Fruit fly (Drosophila melanogaster): ENCODE data around the gene Ir94e.

Gene Ir94e

dm6 chr3R:23374290-23374689 lies 31.0 kb upstream of the Ir94e start (continued):
- TF ChIP-seq gsb-n (tag; optimal IDR thresholded peaks at IDR 0.05), result no peak
- no peak for TF ChIP-seq gcm (GFP tag; optimal IDR thresholded peaks at IDR 0.05)
- TF ChIP-seq fd64A (GFP tag; optimal IDR thresholded peaks at IDR 0.05), result no peak
- no peak for TF ChIP-seq tll (GFP tag; optimal IDR thresholded peaks at IDR 0.05)
- TF ChIP-seq seq (GFP tag; IDR thresholded peaks at IDR 0.05), result no peak
- TF ChIP-seq Drgx (GFP tag; IDR thresholded peaks at IDR 0.05), result peak; percentile 78
- TF ChIP-seq CG33213 (GFP tag; optimal IDR thresholded peaks at IDR 0.05), result no peak
- no peak for TF ChIP-seq Hsf (GFP tag; optimal IDR thresholded peaks at IDR 0.05)
- no peak for TF ChIP-seq Dp (GFP tag; optimal IDR thresholded peaks at IDR 0.05)
- no peak for TF ChIP-seq Hmx (GFP tag; optimal IDR thresholded peaks at IDR 0.05)
- no peak for TF ChIP-seq crc (GFP tag; optimal IDR thresholded peaks at IDR 0.05)
- TF ChIP-seq CG12769 (tag; optimal IDR thresholded peaks at IDR 0.05), result peak; percentile 40
- no peak for TF ChIP-seq jing (GFP tag; optimal IDR thresholded peaks at IDR 0.05)
- no peak for TF ChIP-seq chm (GFP tag; IDR thresholded peaks at IDR 0.05)
- TF ChIP-seq Kr (GFP tag; optimal IDR thresholded peaks at IDR 0.05), result no peak
- peak; percentile 34 for TF ChIP-seq CG2120 (GFP tag; optimal IDR thresholded peaks at IDR 0.05)
- no peak for TF ChIP-seq HLH4C (GFP tag; IDR thresholded peaks at IDR 0.05; ENCODE audit: partially characterized antibody)
- TF ChIP-seq slp2 (GFP tag; optimal IDR thresholded peaks at IDR 0.05), result no peak
- no peak for TF ChIP-seq Nf-YB (GFP tag; optimal IDR thresholded peaks at IDR 0.05)
- TF ChIP-seq Bteb2 (GFP tag; optimal IDR thresholded peaks at IDR 0.05), result no peak
- TF ChIP-seq her (GFP tag; optimal IDR thresholded peaks at IDR 0.05), result no peak
- TF ChIP-seq Sry-δ (GFP tag; optimal IDR thresholded peaks at IDR 0.05), result no peak
- TF ChIP-seq ase (GFP tag; IDR thresholded peaks at IDR 0.05), result no peak
- no peak for TF ChIP-seq cad (GFP tag; optimal IDR thresholded peaks at IDR 0.05)
- no peak for TF ChIP-seq CG4730 (GFP tag; IDR thresholded peaks at IDR 0.05)
- TF ChIP-seq Atf-2 (GFP tag; optimal IDR thresholded peaks at IDR 0.05), result no peak
- no peak for TF ChIP-seq CG2199 (GFP tag; IDR thresholded peaks at IDR 0.05)
- TF ChIP-seq CG3407 (GFP tag; optimal IDR thresholded peaks at IDR 0.05), result no peak
- no peak for TF ChIP-seq CG3281 (GFP tag; optimal IDR thresholded peaks at IDR 0.05)

- TF ChIP-seq BtbVII (GFP tag; optimal IDR thresholded peaks at IDR 0.05) (no peak), CG3995 (GFP tag; optimal IDR thresholded peaks at IDR 0.05) (peak; percentile 90)
These were observed 28.0 kb upstream of the Ir94e start for dm6 chr3R:23377288-23377687.

- TF ChIP-seq CG13287 (GFP tag; IDR thresholded peaks at IDR 0.05; ENCODE audit: partially characterized antibody) (0 out of 2 replicates have a peak, but pooled peaks have one; percentile 12), slbo (GFP tag; IDR thresholded peaks at IDR 0.05) (0 out of 2 replicates have a peak, but pooled peaks have one; percentile 24), abd-A (tag; optimal IDR thresholded peaks at IDR 0.05) (peak; percentile 70), Oaz (GFP tag; IDR thresholded peaks at IDR 0.05) (0 out of 2 replicates have a peak, but pooled peaks have one; percentile 11), crol (GFP tag; IDR thresholded peaks at IDR 0.05) (peak; percentile 88), Med (GFP tag) (peak; percentile 13), CG12236 (GFP tag; optimal IDR thresholded peaks at IDR 0.05) (no peak), sens (GFP tag) (no peak), gfzf (GFP tag; optimal IDR thresholded peaks at IDR 0.05) (no peak), hth (optimal IDR thresholded peaks at IDR 0.05) (no peak), usp (GFP tag; optimal IDR thresholded peaks at IDR 0.05) (no peak), Hey (tag; optimal IDR thresholded peaks at IDR 0.05) (no peak), Deaf1 (tag; optimal IDR thresholded peaks at IDR 0.05) (peak; percentile 11), cg (GFP tag; optimal IDR thresholded peaks at IDR 0.05) (no peak), Doc2 (GFP tag; IDR thresholded peaks at IDR 0.05) (no peak), CG10959 (GFP tag; IDR thresholded peaks at IDR 0.05) (no peak), chinmo (GFP tag; IDR thresholded peaks at IDR 0.05; ENCODE audit: partially characterized antibody) (0 out of 4 replicates have a peak, but pooled peaks have one; percentile 8), seq (GFP tag; IDR thresholded peaks at IDR 0.05) (peak; percentile 49; the same call in 1 of the 2 replicates), ewg (GFP tag; optimal IDR thresholded peaks at IDR 0.05) (peak; percentile 88), CG6272 (GFP tag; IDR thresholded peaks at IDR 0.05) (no peak), CG11398 (GFP tag; optimal IDR thresholded peaks at IDR 0.05) (no peak), Oli (tag; optimal IDR thresholded peaks at IDR 0.05) (no peak)
These were observed 21.6 kb upstream of the Ir94e start for dm6 chr3R:23383723-23384122.

Data from whole organism, embryonic.